Fruit fly (Drosophila melanogaster): ENCODE measurements around the gene eIF4H2.

The eIF4H2 gene

DNA sequence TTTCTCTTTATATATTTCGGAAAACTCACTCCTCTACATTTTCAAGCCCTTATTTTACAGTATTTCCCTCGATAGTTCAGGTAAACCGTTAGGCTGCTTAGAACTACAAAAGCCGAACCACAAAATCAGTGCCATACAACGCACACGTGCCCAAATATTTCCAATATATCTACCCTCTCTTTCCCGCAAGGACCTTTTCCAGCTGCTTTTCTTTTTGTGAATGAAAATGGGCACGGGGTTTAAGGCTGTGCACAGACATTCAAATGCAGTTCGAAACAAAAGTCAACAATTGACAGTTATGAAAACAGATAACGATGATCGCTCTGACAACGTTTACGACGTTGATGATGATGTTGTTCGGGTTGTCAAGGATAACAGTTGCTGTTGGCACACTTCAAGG is 36.3 kb downstream of the eIF4H2 start:
- TF ChIP-seq pan (optimal IDR thresholded peaks at IDR 0.05): no peak
- TF ChIP-seq Sp1 (GFP tag; optimal IDR thresholded peaks at IDR 0.05): no peak
- TF ChIP-seq Rel (GFP tag; optimal IDR thresholded peaks at IDR 0.05): no peak
- TF ChIP-seq Rel (tag; optimal IDR thresholded peaks at IDR 0.05): no peak
- TF ChIP-seq Abd-B (GFP tag; optimal IDR thresholded peaks at IDR 0.05): no peak
- no peak for TF ChIP-seq Dfd (GFP tag; optimal IDR thresholded peaks at IDR 0.05)

DNA sequence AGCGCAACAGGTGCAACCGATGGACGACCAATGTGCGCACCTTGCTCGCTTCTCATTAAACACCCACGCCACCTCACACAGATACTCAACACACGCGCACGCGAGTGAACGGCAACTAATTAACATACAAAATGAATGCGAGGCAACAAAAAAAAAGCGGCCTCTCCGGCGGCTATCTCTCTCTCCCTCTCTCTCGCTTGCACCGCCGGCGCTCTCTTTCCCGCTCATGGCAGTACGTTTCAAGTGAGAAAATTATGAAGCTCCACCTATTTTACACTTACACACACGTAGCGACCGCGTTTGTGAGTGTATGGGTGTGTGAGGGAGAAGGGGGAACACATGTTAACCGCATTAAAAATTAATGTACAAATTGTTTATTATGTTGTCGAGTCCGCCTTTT is 38.2 kb downstream of the eIF4H2 start:
- peak; percentile 82 for TF ChIP-seq Vsx2 (GFP tag; optimal IDR thresholded peaks at IDR 0.05; ENCODE audit: partially characterized antibody)
- no peak for TF ChIP-seq psq (GFP tag; optimal IDR thresholded peaks at IDR 0.05)
- TF ChIP-seq pan (optimal IDR thresholded peaks at IDR 0.05): no peak
- peak; percentile 19 for TF ChIP-seq Dif (GFP tag; optimal IDR thresholded peaks at IDR 0.05; ENCODE audit: partially characterized antibody)
- peak in 1 of 2 experiments; percentile 11 for TF ChIP-seq dl (GFP tag; optimal IDR thresholded peaks at IDR 0.05; ENCODE audit: insufficient read depth in 1 of 2, partially characterized antibody in 2 of 2)

DNA sequence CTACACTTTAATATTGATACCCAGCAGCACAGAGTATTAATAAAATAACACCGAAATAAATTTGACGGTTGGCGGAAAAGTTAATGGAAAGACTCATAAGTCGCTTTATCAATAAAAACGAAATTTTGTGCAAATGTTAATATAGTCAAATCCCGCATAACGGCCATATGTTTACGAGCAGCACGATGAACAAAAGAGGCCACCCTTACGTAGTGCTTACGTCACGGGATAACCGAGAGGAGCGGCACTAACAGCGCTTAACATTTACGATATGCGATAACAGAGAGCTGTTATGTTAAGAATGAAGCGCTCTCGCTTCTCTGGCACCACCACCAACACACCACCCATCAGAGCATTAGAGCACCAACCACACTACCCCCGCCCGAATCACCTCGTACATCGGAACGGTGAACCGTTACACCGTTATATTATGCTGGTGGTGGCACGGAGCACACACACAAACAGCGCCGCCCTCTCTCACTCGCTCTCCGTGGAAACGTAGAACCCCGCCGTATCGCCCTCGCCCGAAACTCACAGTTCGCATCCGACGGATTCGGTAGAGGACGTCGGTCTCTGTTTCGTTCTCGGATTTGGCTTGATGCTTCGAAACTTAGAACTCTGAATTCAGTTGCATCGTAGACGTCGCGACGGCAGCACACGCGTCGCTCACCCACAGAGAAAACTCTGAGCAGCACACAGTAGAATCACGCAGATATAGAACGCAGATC is 39.6 kb downstream of the eIF4H2 start, which contains the start of gene zfh1:
TSS of gene zfh1 (plus strand) at position 621 of the 728 bp plus-strand sequence.
- TF ChIP-seq fru (GFP tag; optimal IDR thresholded peaks at IDR 0.05) (no peak), psq (GFP tag; optimal IDR thresholded peaks at IDR 0.05) (peak; percentile 4), CG9705 (GFP tag; optimal IDR thresholded peaks at IDR 0.05) (no peak), Sp1 (GFP tag; optimal IDR thresholded peaks at IDR 0.05) (peak; percentile 0), pan (optimal IDR thresholded peaks at IDR 0.05) (no peak), rgr (GFP tag; optimal IDR thresholded peaks at IDR 0.05) (peak; percentile 17), Hr83 (GFP tag; optimal IDR thresholded peaks at IDR 0.05; ENCODE audit: poor library complexity, severe bottlenecking) (peak; percentile 40), dl (GFP tag; optimal IDR thresholded peaks at IDR 0.05; ENCODE audit: insufficient read depth in 1 of 2, partially characterized antibody in 2 of 2) (peak in 1 of 2 experiments; percentile 43), Myc (optimal IDR thresholded peaks at IDR 0.05) (no peak), sage (GFP tag; optimal IDR thresholded peaks at IDR 0.05) (no peak), Dif (GFP tag; optimal IDR thresholded peaks at IDR 0.05; ENCODE audit: partially characterized antibody) (peak; percentile 67), Hnf4 (GFP tag; optimal IDR thresholded peaks at IDR 0.05) (no peak), Rel (GFP tag; optimal IDR thresholded peaks at IDR 0.05) (no peak), Rel (tag; optimal IDR thresholded peaks at IDR 0.05) (no peak), foxo (GFP tag; optimal IDR thresholded peaks at IDR 0.05) (no peak), h (GFP tag; optimal IDR thresholded peaks at IDR 0.05) (no peak), usp (GFP tag; optimal IDR thresholded peaks at IDR 0.05) (no peak), N (GFP tag; optimal IDR thresholded peaks at IDR 0.05) (no peak), HLH106 (tag; optimal IDR thresholded peaks at IDR 0.05) (no peak), jim (GFP tag; optimal IDR thresholded peaks at IDR 0.05) (no peak)

dm6 chr3R:30766922-30767504 is 41.1 kb downstream of the eIF4H2 start:
- TF ChIP-seq Hr83 (GFP tag; optimal IDR thresholded peaks at IDR 0.05; ENCODE audit: poor library complexity, severe bottlenecking) (no peak), GATAd (GFP tag; optimal IDR thresholded peaks at IDR 0.05) (no peak)

- TF ChIP-seq Hnf4 (GFP tag; optimal IDR thresholded peaks at IDR 0.05) (no peak), Dif (GFP tag; optimal IDR thresholded peaks at IDR 0.05; ENCODE audit: partially characterized antibody) (no peak), CG9705 (GFP tag; optimal IDR thresholded peaks at IDR 0.05) (no peak), tai (GFP tag; optimal IDR thresholded peaks at IDR 0.05) (no peak), lola (GFP tag; optimal IDR thresholded peaks at IDR 0.05) (no peak), br (GFP tag; optimal IDR thresholded peaks at IDR 0.05) (no peak), N (GFP tag; optimal IDR thresholded peaks at IDR 0.05) (no peak), Rel (GFP tag; optimal IDR thresholded peaks at IDR 0.05) (no peak), Rel (tag; optimal IDR thresholded peaks at IDR 0.05) (no peak), Jra (GFP tag; optimal IDR thresholded peaks at IDR 0.05) (no peak), psq (GFP tag; optimal IDR thresholded peaks at IDR 0.05) (no peak), ey (GFP tag; optimal IDR thresholded peaks at IDR 0.05) (no peak), Abd-B (GFP tag; optimal IDR thresholded peaks at IDR 0.05) (no peak), rgr (GFP tag; optimal IDR thresholded peaks at IDR 0.05) (no peak), Sp1 (GFP tag; optimal IDR thresholded peaks at IDR 0.05) (no peak), woc (GFP tag; optimal IDR thresholded peaks at IDR 0.05) (no peak), dsf (GFP tag; optimal IDR thresholded peaks at IDR 0.05; ENCODE audit: borderline replicate concordance) (no peak)
These were observed 41.7 kb downstream of the eIF4H2 start for dm6 chr3R:30767556-30767955.

Data from whole organism, wandering third instar larva.